Worm (Caenorhabditis elegans) whole organism, midembryonic: ENCODE results near the gene F11A5.17.

Experiments
- klf-2 ChIP-seq: fragments of 200-800 bp; sonication (Bioruptor generic); conservative IDR thresholded peaks from 2 replicates; pipeline ENCODE4 v1.3.6; 2022; ENCODE audit warnings: missing genetic modification reagents, missing genetic modification characterization, missing compliant biosample characterization
- med-1 ChIP-seq: sonication (generic microtip); optimal IDR thresholded peaks from 2 replicates; lab custom pipeline; 2017; ENCODE audit warnings: missing genetic modification characterization, mild to moderate bottlenecking, missing compliant biosample characterization, antibody characterized with exemption, missing genetic modification reagents; ENCODE audit not compliant: insufficient read depth
- ref-1 ChIP-seq: fragments of 200-800 bp; sonication (Bioruptor generic); conservative IDR thresholded peaks from 2 replicates; pipeline ENCODE4 v1.3.6; 2022; ENCODE audit warnings: missing genetic modification reagents, missing genetic modification characterization, missing compliant biosample characterization
- ztf-29 ChIP-seq: fragments of 200-800 bp; sonication (Bioruptor generic); IDR thresholded peaks from 2 replicates; pipeline ENCODE4 v1.3.6; 2022; ENCODE audit warnings: missing genetic modification reagents, missing genetic modification characterization, missing compliant biosample characterization

ce11 chrV:16159594-16159993, 42.2 kb upstream of the F11A5.17 start, which contains the start of gene F10A3.17:
- TF ChIP-seq med-1 (no peak), klf-2 (no peak), ref-1 (no peak), ztf-29 (GFP tag; lab: Robert Waterston, UW) (no peak)
